Worm (Caenorhabditis elegans) whole organism, L4 larva: ENCODE data around the gene rbm-34.

Source experiments
- F26F4.8 ChIP-seq: fragments of 200-800 bp; sonication (Bioruptor generic); conservative IDR thresholded peaks from 2 replicates; pipeline ENCODE4 v1.3.6; 2022; ENCODE audit warnings: missing genetic modification characterization, missing compliant biosample characterization
- F44E2.7 ChIP-seq: fragments of 200-800 bp; sonication (Bioruptor generic); IDR thresholded peaks from 2 replicates; pipeline ENCODE4 v2.1.2; 2022; ENCODE audit warnings: missing genetic modification characterization, missing compliant biosample characterization
- R02D3.7 ChIP-seq: fragments of 150-350 bp; sonication (generic microtip); optimal IDR thresholded peaks from 3 replicates; lab custom pipeline; 2014; ENCODE audit warnings: missing biosample characterization, missing genetic modification characterization
- T20F7.1 ChIP-seq: fragments of 200-800 bp; sonication (Bioruptor generic); optimal IDR thresholded peaks from 2 replicates; lab custom pipeline; 2018; ENCODE audit warnings: mild to moderate bottlenecking, missing genetic modification characterization, missing compliant biosample characterization
- T26A8.4 ChIP-seq: fragments of 200-800 bp; sonication (Bioruptor generic); IDR thresholded peaks from 2 replicates; pipeline ENCODE4 v1.3.6; 2022; ENCODE audit warnings: missing genetic modification characterization, missing compliant biosample characterization
- ZK337.2 ChIP-seq: fragments of 200-800 bp; sonication (Bioruptor generic); IDR thresholded peaks from 2 replicates; pipeline ENCODE4 v1.3.6; 2022; ENCODE audit warnings: missing genetic modification reagents, missing genetic modification characterization, missing compliant biosample characterization
- ZK546.5 ChIP-seq, 2 experiments: sonication (generic microtip); optimal IDR thresholded peaks; 2 replicates each; lab custom pipeline; 2017; ENCODE audit warnings: missing biosample characterization in 2 of 2, missing genetic modification characterization in 2 of 2
- aly-2 ChIP-seq: sonication (generic microtip); optimal IDR thresholded peaks from 2 replicates; lab custom pipeline; 2018; ENCODE audit warnings: missing biosample characterization, missing genetic modification characterization
- attf-4 ChIP-seq: sonication (generic microtip); optimal IDR thresholded peaks from 3 replicates; lab custom pipeline; 2017; ENCODE audit warnings: missing biosample characterization, missing genetic modification characterization
- ceh-32 ChIP-seq: sonication (generic microtip); optimal IDR thresholded peaks from 2 replicates; lab custom pipeline; 2016; ENCODE audit warnings: mild to moderate bottlenecking, missing genetic modification characterization, missing compliant biosample characterization; ENCODE audit not compliant: poor library complexity
- ceh-62 ChIP-seq: sonication (generic microtip); optimal IDR thresholded peaks from 2 replicates; lab custom pipeline; 2017; ENCODE audit warnings: missing biosample characterization, missing genetic modification characterization
- ces-1 ChIP-seq: fragments of 150-350 bp; sonication (generic microtip); optimal IDR thresholded peaks from 4 replicates; lab custom pipeline; 2014; ENCODE audit warnings: missing biosample characterization, missing genetic modification reagents, missing genetic modification characterization
- cey-2 ChIP-seq: sonication (generic microtip); optimal IDR thresholded peaks from 3 replicates; lab custom pipeline; 2017; ENCODE audit warnings: missing genetic modification characterization, mild to moderate bottlenecking, missing compliant biosample characterization, antibody characterized with exemption, borderline replicate concordance; ENCODE audit not compliant: insufficient read depth
- daf-12 ChIP-seq: fragments of 150-350 bp; optimal IDR thresholded peaks from 2 replicates; lab custom pipeline; 2014; ENCODE audit warnings: missing biosample characterization, missing genetic modification reagents, missing genetic modification characterization
- daf-16 ChIP-seq, 3 experiments: sonication (generic microtip); optimal IDR thresholded peaks; 2 replicates each; lab custom pipeline; 2016 to 2017; ENCODE audit warnings: missing genetic modification characterization in 3 of 3, missing genetic modification reagents in 3 of 3, mild to moderate bottlenecking in 2 of 3, missing compliant biosample characterization in 2 of 3, missing biosample characterization in 1 of 3, moderate library complexity in 1 of 3
- daf-19 ChIP-seq: fragments of 200-800 bp; sonication (Bioruptor generic); conservative IDR thresholded peaks from 2 replicates; pipeline ENCODE4 v1.3.6; 2022; ENCODE audit warnings: missing genetic modification characterization, missing compliant biosample characterization
- daf-8 ChIP-seq: fragments of 200-800 bp; sonication (Bioruptor generic); IDR thresholded peaks from 2 replicates; pipeline ENCODE4 v1.3.6; 2022; ENCODE audit warnings: missing genetic modification characterization, missing compliant biosample characterization
- dmd-6 ChIP-seq: fragments of 200-800 bp; sonication (Bioruptor generic); IDR thresholded peaks from 2 replicates; pipeline ENCODE4 v1.3.6; 2022; ENCODE audit warnings: missing genetic modification reagents, missing genetic modification characterization, missing compliant biosample characterization
- dmd-8 ChIP-seq: fragments of 200-800 bp; sonication (Bioruptor generic); IDR thresholded peaks from 2 replicates; pipeline ENCODE4 v1.3.6; 2022; ENCODE audit warnings: missing genetic modification characterization, missing compliant biosample characterization
- dmd-9 ChIP-seq: fragments of 200-800 bp; sonication (Bioruptor generic); IDR thresholded peaks from 2 replicates; pipeline ENCODE4 v1.3.6; 2022; ENCODE audit warnings: missing genetic modification reagents, missing genetic modification characterization, missing compliant biosample characterization
- duxl-1 ChIP-seq: sonication (generic microtip); optimal IDR thresholded peaks from 2 replicates; lab custom pipeline; 2016; ENCODE audit warnings: mild to moderate bottlenecking, missing genetic modification characterization, moderate library complexity, missing compliant biosample characterization; ENCODE audit not compliant: poor library complexity
- dve-1 ChIP-seq: sonication (generic microtip); optimal IDR thresholded peaks from 2 replicates; lab custom pipeline; 2017; ENCODE audit warnings: antibody characterized with exemption, mild to moderate bottlenecking, missing genetic modification characterization, missing compliant biosample characterization; ENCODE audit not compliant: insufficient read depth
- egl-43 ChIP-seq: fragments of 200-800 bp; sonication (Bioruptor generic); IDR thresholded peaks from 2 replicates; pipeline ENCODE4 v1.3.6; 2022; ENCODE audit warnings: missing genetic modification reagents, missing genetic modification characterization, missing compliant biosample characterization
- gei-8 ChIP-seq: fragments of 200-800 bp; sonication (Bioruptor generic); optimal IDR thresholded peaks from 2 replicates; lab custom pipeline; 2018; ENCODE audit warnings: mild to moderate bottlenecking, missing genetic modification characterization, missing compliant biosample characterization
- lin-29 ChIP-seq: fragments of 200-800 bp; sonication (Bioruptor generic); IDR thresholded peaks from 2 replicates; pipeline ENCODE4 v1.3.6; 2022; ENCODE audit warnings: missing genetic modification reagents, missing genetic modification characterization, missing compliant biosample characterization
- lsy-2 ChIP-seq, 2 experiments: fragments of 150-350 bp in 1 of 2; sonication (generic microtip) in 1 of 2; optimal IDR thresholded peaks; 2 replicates each; lab custom pipeline; 2014 to 2017; ENCODE audit warnings: missing biosample characterization in 2 of 2, missing genetic modification characterization in 2 of 2
- madf-5 ChIP-seq, 2 experiments: fragments of 200-800 bp; sonication (Bioruptor generic); IDR thresholded peaks; 2 replicates each; pipeline ENCODE4 v1.3.6; 2022; ENCODE audit warnings: missing compliant biosample characterization in 2 of 2, missing genetic modification characterization in 2 of 2
- mdt-29 ChIP-seq: fragments of 200-800 bp; sonication (Bioruptor generic); IDR thresholded peaks from 2 replicates; pipeline ENCODE4 v1.3.6; 2022; ENCODE audit warnings: missing genetic modification reagents, missing genetic modification characterization, missing compliant biosample characterization
- mep-1 ChIP-seq: fragments of 150-350 bp; sonication (generic microtip); optimal IDR thresholded peaks from 3 replicates; lab custom pipeline; 2014; ENCODE audit warnings: missing biosample characterization, missing genetic modification characterization
- nhr-10 ChIP-seq: fragments of 150-350 bp; optimal IDR thresholded peaks from 2 replicates; lab custom pipeline; 2014; ENCODE audit warnings: missing biosample characterization, missing genetic modification characterization
- nhr-102 ChIP-seq: sonication (generic microtip); optimal IDR thresholded peaks from 2 replicates; lab custom pipeline; 2016; ENCODE audit warnings: mild to moderate bottlenecking, missing genetic modification characterization, moderate library complexity, missing compliant biosample characterization
- nhr-11 ChIP-seq: fragments of 150-350 bp; optimal IDR thresholded peaks from 2 replicates; lab custom pipeline; 2014; ENCODE audit warnings: missing biosample characterization, missing genetic modification characterization
- nhr-237 ChIP-seq: sonication (generic microtip); optimal IDR thresholded peaks from 2 replicates; lab custom pipeline; 2017; ENCODE audit warnings: missing biosample characterization, missing genetic modification characterization
- nhr-25 ChIP-seq: sonication (generic microtip); optimal IDR thresholded peaks from 2 replicates; lab custom pipeline; 2017; ENCODE audit warnings: missing genetic modification characterization, mild to moderate bottlenecking, missing compliant biosample characterization, antibody characterized with exemption, moderate library complexity, borderline replicate concordance; ENCODE audit not compliant: insufficient read depth
- nhr-28 ChIP-seq: fragments of 150-350 bp; optimal IDR thresholded peaks from 2 replicates; lab custom pipeline; 2014; ENCODE audit warnings: missing biosample characterization, missing genetic modification characterization
- nhr-41 ChIP-seq: fragments of 200-800 bp; sonication (Bioruptor generic); IDR thresholded peaks from 2 replicates; pipeline ENCODE4 v1.3.6; 2022; ENCODE audit warnings: missing genetic modification reagents, missing genetic modification characterization, missing compliant biosample characterization
- nhr-48 ChIP-seq: sonication (generic microtip); optimal IDR thresholded peaks from 2 replicates; lab custom pipeline; 2016; ENCODE audit warnings: mild to moderate bottlenecking, missing genetic modification characterization, missing compliant biosample characterization
- nhr-6 ChIP-seq: fragments of 150-350 bp; optimal IDR thresholded peaks from 2 replicates; lab custom pipeline; 2014; ENCODE audit warnings: missing biosample characterization, missing genetic modification characterization
- nhr-77 ChIP-seq: fragments of 150-350 bp; optimal IDR thresholded peaks from 2 replicates; lab custom pipeline; 2014; ENCODE audit warnings: missing biosample characterization, missing genetic modification characterization
- sdz-12 ChIP-seq: fragments of 200-800 bp; sonication (Bioruptor generic); optimal IDR thresholded peaks from 2 replicates; lab custom pipeline; 2018; ENCODE audit warnings: mild to moderate bottlenecking, missing genetic modification characterization, missing compliant biosample characterization
- snpc-1.2 ChIP-seq: fragments of 200-800 bp; sonication (Bioruptor generic); IDR thresholded peaks from 2 replicates; pipeline ENCODE4 v1.3.6; 2022; ENCODE audit warnings: missing genetic modification reagents, missing genetic modification characterization, missing compliant biosample characterization
- snpc-4 ChIP-seq: fragments of 150-350 bp; optimal IDR thresholded peaks from 2 replicates; lab custom pipeline; 2014; ENCODE audit warnings: missing biosample characterization, missing genetic modification characterization
- spr-1 ChIP-seq: sonication (generic microtip); optimal IDR thresholded peaks from 2 replicates; lab custom pipeline; 2016; ENCODE audit warnings: mild to moderate bottlenecking, missing genetic modification characterization, missing compliant biosample characterization
- tra-1 ChIP-seq: fragments of 200-800 bp; sonication (Bioruptor generic); IDR thresholded peaks from 2 replicates; pipeline ENCODE4 v1.3.6; 2022; ENCODE audit warnings: missing genetic modification reagents, missing genetic modification characterization, missing compliant biosample characterization
- unc-130 ChIP-seq: sonication (generic microtip); optimal IDR thresholded peaks from 2 replicates; lab custom pipeline; 2016; ENCODE audit warnings: missing genetic modification reagents, missing genetic modification characterization, missing compliant biosample characterization
- unc-39 ChIP-seq: sonication (generic microtip); optimal IDR thresholded peaks from 2 replicates; lab custom pipeline; 2017; ENCODE audit warnings: missing biosample characterization, missing genetic modification characterization
- zag-1 ChIP-seq: fragments of 150-350 bp; optimal IDR thresholded peaks from 2 replicates; lab custom pipeline; 2014; ENCODE audit warnings: missing biosample characterization, missing genetic modification characterization
- zfp-2 ChIP-seq: sonication (generic microtip); optimal IDR thresholded peaks from 2 replicates; lab custom pipeline; 2016; ENCODE audit warnings: mild to moderate bottlenecking, missing genetic modification characterization, missing compliant biosample characterization
- zip-11 ChIP-seq: fragments of 200-800 bp; sonication (Bioruptor generic); IDR thresholded peaks from 2 replicates; pipeline ENCODE4 v1.3.6; 2022; ENCODE audit warnings: missing genetic modification characterization, missing compliant biosample characterization
- ztf-7 ChIP-seq: fragments of 150-350 bp; optimal IDR thresholded peaks from 2 replicates; lab custom pipeline; 2014; ENCODE audit warnings: missing biosample characterization, missing genetic modification characterization

Gene rbm-34

ce11 chrIV:12086498-12086897, 1.3 kb downstream of the rbm-34 start (continued):
- TF ChIP-seq nhr-6 (tag; lab: Kevin White, UChicago), result peak; percentile 91
- peak; percentile 84 for TF ChIP-seq T26A8.4 (GFP tag; lab: Robert Waterston, UW)
- TF ChIP-seq daf-8, result peak; percentile 47; the same call in 1 of the 2 replicates
- peak; percentile 74 for TF ChIP-seq dve-1
- TF ChIP-seq zip-11 (GFP tag; lab: Robert Waterston, UW), result peak; percentile 67; the same call in 1 of the 2 replicates
- TF ChIP-seq dmd-9, result peak; percentile 68; the same call in 1 of the 2 replicates
- TF ChIP-seq nhr-25 (tag; lab: Kevin White, UChicago), result peak; percentile 87
- TF ChIP-seq ZK337.2 (GFP tag; lab: Robert Waterston, UW), result peak; percentile 86
- peak; percentile 89 for TF ChIP-seq mep-1
- peak; percentile 82 for TF ChIP-seq lin-29 (GFP tag; lab: Robert Waterston, UW)
- no peak for TF ChIP-seq duxl-1 (tag; lab: Kevin White, UChicago)
- TF ChIP-seq ztf-7, result peak; percentile 88
- TF ChIP-seq dmd-6 (GFP tag; lab: Robert Waterston, UW), result peak; percentile 66
- TF ChIP-seq nhr-41 (GFP tag; lab: Robert Waterston, UW), result 0 out of 2 replicates have a peak, but pooled peaks have one; percentile 29
- TF ChIP-seq madf-5 (GFP tag; IDR thresholded peaks at IDR 0.05; lab: Robert Waterston, UW), result peak; percentile 47 to 91; a peak in 2 of 4 replicates
- TF ChIP-seq zfp-2 (tag; lab: Kevin White, UChicago), result peak; percentile 60
- peak; percentile 55; the same call in 1 of the 2 replicates for TF ChIP-seq daf-19 (GFP tag; lab: Robert Waterston, UW)
- TF ChIP-seq snpc-1.2, result peak; percentile 92
- TF ChIP-seq unc-39, result no peak
- peak; percentile 17 for TF ChIP-seq nhr-237 (tag; lab: Kevin White, UChicago)
- TF ChIP-seq ceh-62 (tag; lab: Kevin White, UChicago), result no peak
- no peak for TF ChIP-seq ces-1 (GFP tag; lab: Kevin White, UChicago)
- peak; percentile 84 for TF ChIP-seq nhr-102
- TF ChIP-seq F44E2.7 (GFP tag; lab: Robert Waterston, UW), result peak; percentile 94
- no peak for TF ChIP-seq nhr-28 (tag; lab: Kevin White, UChicago)
- peak; percentile 98 for TF ChIP-seq egl-43 (GFP tag; lab: Robert Waterston, UW)
- TF ChIP-seq gei-8 (GFP tag; lab: Kevin White, UChicago), result peak; percentile 88
- no peak for TF ChIP-seq daf-12 (tag; lab: Kevin White, UChicago)
- TF ChIP-seq aly-2 (tag; lab: Kevin White, UChicago), result peak; percentile 14
- no peak for TF ChIP-seq attf-4 (tag; lab: Kevin White, UChicago)
- peak; percentile 66 to 85 for TF ChIP-seq daf-16 (GFP tag; optimal IDR thresholded peaks at IDR 0.05; lab: Kevin White, UChicago)
- TF ChIP-seq daf-16 (tag; optimal IDR thresholded peaks at IDR 0.05; lab: Kevin White, UChicago), result peak; percentile 64
- no peak for TF ChIP-seq zag-1 (tag; lab: Kevin White, UChicago)
- TF ChIP-seq T20F7.1 (GFP tag; lab: Kevin White, UChicago), result no peak
- TF ChIP-seq tra-1 (GFP tag; lab: Robert Waterston, UW), result peak; percentile 82
- TF ChIP-seq ceh-32, result no peak
- peak; percentile 43 for TF ChIP-seq nhr-77
- TF ChIP-seq mdt-29 (GFP tag; lab: Robert Waterston, UW), result peak; percentile 18; the same call in 1 of the 2 replicates
- TF ChIP-seq R02D3.7 (tag; lab: Kevin White, UChicago), result no peak
- TF ChIP-seq cey-2 (tag; lab: Kevin White, UChicago), result no peak
- peak; percentile 71 for TF ChIP-seq unc-130 (GFP tag; lab: Kevin White, UChicago)
- TF ChIP-seq lsy-2 (tag; optimal IDR thresholded peaks at IDR 0.05; lab: Kevin White, UChicago), result peak in 1 of 2 experiments; percentile 61
- no peak for TF ChIP-seq ZK546.5 (tag; optimal IDR thresholded peaks at IDR 0.05; lab: Kevin White, UChicago)
- peak; percentile 69 for TF ChIP-seq nhr-48 (tag; lab: Kevin White, UChicago)
- TF ChIP-seq dmd-8, result peak; percentile 92
- TF ChIP-seq snpc-4 (tag; lab: Kevin White, UChicago), result no peak
- peak; percentile 89 for TF ChIP-seq F26F4.8 (GFP tag; lab: Robert Waterston, UW)
- peak; percentile 73 for TF ChIP-seq spr-1 (tag; lab: Kevin White, UChicago)
- TF ChIP-seq sdz-12 (GFP tag; lab: Kevin White, UChicago), result peak; percentile 75
- no peak for TF ChIP-seq nhr-11 (tag; lab: Kevin White, UChicago)
- no peak for TF ChIP-seq nhr-10 (tag; lab: Kevin White, UChicago)
